Fruit fly (Drosophila melanogaster): ENCODE measurements around the gene CG8042.

DNA sequence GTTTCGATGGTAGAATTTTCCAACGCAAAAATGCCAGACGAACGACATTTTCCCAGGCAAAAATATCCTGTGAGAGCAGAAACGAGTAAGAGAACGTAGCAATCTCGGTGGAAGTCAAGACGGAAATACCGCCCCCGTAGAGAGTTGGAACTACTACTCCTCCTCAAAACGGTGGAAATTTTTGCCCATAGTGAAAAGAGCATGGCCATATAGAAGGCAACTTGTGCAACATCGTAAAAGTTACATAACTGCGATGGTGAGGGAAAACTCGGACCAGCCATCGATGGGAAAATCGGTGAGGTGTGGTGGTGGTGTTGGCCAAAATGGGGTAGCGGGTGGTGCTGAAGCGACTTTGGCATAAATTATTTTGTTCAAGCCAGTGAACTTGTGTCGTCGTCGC is 25.1 kb upstream of the CG8042 start:
- TF ChIP-seq pan (optimal IDR thresholded peaks at IDR 0.05) (no peak), Dll (optimal IDR thresholded peaks at IDR 0.05) (no peak), usp (GFP tag; optimal IDR thresholded peaks at IDR 0.05) (no peak), EcR (GFP tag; optimal IDR thresholded peaks at IDR 0.05) (no peak), psq (optimal IDR thresholded peaks at IDR 0.05) (no peak), CG8478 (optimal IDR thresholded peaks at IDR 0.05) (no peak)
